Fruit fly (Drosophila melanogaster) whole organism, embryonic: ENCODE measurements around the gene Srg3.
A peak's percentile ranks its signal among the peaks of the same experiment; 100 is the strongest.

ENCODE experiments used
- Atf-2 ChIP-seq: fragments of 200-800 bp; sonication (Bioruptor generic); optimal IDR thresholded peaks from 2 replicates; lab custom pipeline; 2016; ENCODE audit warnings: missing biosample characterization, missing genetic modification characterization
- C15 ChIP-seq: fragments of 200-800 bp; sonication (Bioruptor generic); IDR thresholded peaks from 3 replicates; pipeline ENCODE4 v1.3.6; 2022; ENCODE audit warnings: missing biosample characterization, missing genetic modification characterization
- CG11093 ChIP-seq: fragments of 200-800 bp; sonication (Bioruptor generic); IDR thresholded peaks from 3 replicates; pipeline ENCODE4 v1.3.6; 2022; ENCODE audit warnings: missing biosample characterization, missing genetic modification characterization
- CG12155 ChIP-seq: fragments of 200-800 bp; sonication (Bioruptor generic); optimal IDR thresholded peaks from 3 replicates; lab custom pipeline; 2016; ENCODE audit warnings: missing biosample characterization, missing genetic modification characterization
- CG12219 ChIP-seq: fragments of 200-800 bp; sonication (Bioruptor generic); optimal IDR thresholded peaks from 3 replicates; lab custom pipeline; 2018; ENCODE audit warnings: missing biosample characterization, mild to moderate bottlenecking, missing genetic modification characterization
- CG13123 ChIP-seq: fragments of 200-800 bp; sonication (Bioruptor generic); optimal IDR thresholded peaks from 2 replicates; lab custom pipeline; 2016; ENCODE audit warnings: missing biosample characterization, missing genetic modification characterization
- CG14050 ChIP-seq: fragments of 200-800 bp; sonication (Bioruptor generic); IDR thresholded peaks from 3 replicates; pipeline ENCODE4 v1.3.6; 2022; ENCODE audit warnings: missing biosample characterization, missing genetic modification characterization
- CG18599 ChIP-seq: fragments of 200-800 bp; sonication (Bioruptor generic); optimal IDR thresholded peaks from 3 replicates; lab custom pipeline; 2017; ENCODE audit warnings: missing biosample characterization, missing genetic modification characterization, mild to moderate bottlenecking, moderate library complexity, missing genetic modification reagents
- CG2712 ChIP-seq: fragments of 200-800 bp; optimal IDR thresholded peaks from 3 replicates; lab custom pipeline; 2019; ENCODE audit warnings: missing biosample characterization, mild to moderate bottlenecking, missing genetic modification characterization, moderate library complexity
- CG32532 ChIP-seq: fragments of 200-800 bp; sonication (Bioruptor generic); IDR thresholded peaks from 2 replicates; pipeline ENCODE4 v1.3.6; 2022; ENCODE audit warnings: missing biosample characterization, missing genetic modification characterization
- CG4404 ChIP-seq: fragments of 200-800 bp; sonication (Bioruptor generic); IDR thresholded peaks from 2 replicates; pipeline ENCODE4 v1.3.6; 2022; ENCODE audit warnings: missing biosample characterization, missing genetic modification characterization
- CG6254 ChIP-seq: fragments of 200-800 bp; sonication (Bioruptor generic); optimal IDR thresholded peaks from 3 replicates; lab custom pipeline; 2017; ENCODE audit warnings: mild to moderate bottlenecking, missing biosample characterization, missing genetic modification reagents, missing genetic modification characterization
- CG6689 ChIP-seq: fragments of 200-800 bp; sonication (Bioruptor generic); IDR thresholded peaks from 2 replicates; pipeline ENCODE4 v1.3.6; 2022; ENCODE audit warnings: missing biosample characterization, missing genetic modification characterization
- CG8359 ChIP-seq: fragments of 200-800 bp; sonication (Bioruptor generic); optimal IDR thresholded peaks from 2 replicates; lab custom pipeline; 2017; ENCODE audit warnings: missing biosample characterization, mild to moderate bottlenecking, missing genetic modification characterization, borderline replicate concordance
- CoRest ChIP-seq: fragments of 200-800 bp; sonication (Bioruptor generic); optimal IDR thresholded peaks from 3 replicates; lab custom pipeline; 2018; ENCODE audit warnings: missing biosample characterization, mild to moderate bottlenecking, missing genetic modification characterization, moderate library complexity
- Dbx ChIP-seq: fragments of 200-800 bp; sonication (Bioruptor generic); IDR thresholded peaks from 3 replicates; pipeline ENCODE4 v1.3.6; 2022; ENCODE audit warnings: missing biosample characterization, missing genetic modification characterization
- E2f1 ChIP-seq: fragments of 200-800 bp; sonication (Bioruptor generic); IDR thresholded peaks from 2 replicates; pipeline ENCODE4 v1.3.6; 2022; ENCODE audit warnings: missing biosample characterization, missing genetic modification characterization
- GATAe ChIP-seq: fragments of 200-800 bp; sonication (Bioruptor generic); conservative IDR thresholded peaks from 2 replicates; pipeline ENCODE4 v1.3.6; 2022; ENCODE audit warnings: missing biosample characterization, missing genetic modification characterization
- Hmx ChIP-seq: fragments of 200-800 bp; sonication (Bioruptor generic); optimal IDR thresholded peaks from 2 replicates; lab custom pipeline; 2016; ENCODE audit warnings: missing biosample characterization, missing genetic modification characterization
- Mad ChIP-seq: fragments of 200-800 bp; sonication (Bioruptor generic); optimal IDR thresholded peaks from 2 replicates; lab custom pipeline; 2016; ENCODE audit warnings: missing biosample characterization, missing genetic modification characterization
- Meics ChIP-seq: fragments of 200-800 bp; sonication (Bioruptor generic); optimal IDR thresholded peaks from 2 replicates; lab custom pipeline; 2017; ENCODE audit warnings: missing biosample characterization, mild to moderate bottlenecking, missing genetic modification characterization
- Optix ChIP-seq: fragments of 200-800 bp; sonication (Bioruptor generic); IDR thresholded peaks from 3 replicates; pipeline ENCODE4 v1.3.6; 2022; ENCODE audit warnings: missing biosample characterization, missing genetic modification characterization
- TFAM ChIP-seq: fragments of 200-800 bp; sonication (Bioruptor generic); optimal IDR thresholded peaks from 2 replicates; lab custom pipeline; 2017; ENCODE audit warnings: missing biosample characterization, missing genetic modification characterization, inconsistent platforms
- Vsx1 ChIP-seq: fragments of 200-800 bp; sonication (Bioruptor generic); optimal IDR thresholded peaks from 2 replicates; lab custom pipeline; 2017; ENCODE audit warnings: missing biosample characterization, mild to moderate bottlenecking, missing genetic modification characterization, missing genetic modification reagents
- Xrp1 ChIP-seq: fragments of 200-800 bp; sonication (Bioruptor generic); IDR thresholded peaks from 2 replicates; pipeline ENCODE4 v1.3.6; 2022; ENCODE audit warnings: missing biosample characterization, missing genetic modification characterization
- abd-A ChIP-seq: fragments of 200-800 bp; sonication (Bioruptor generic); optimal IDR thresholded peaks from 3 replicates; lab custom pipeline; 2019; ENCODE audit warnings: missing biosample characterization, mild to moderate bottlenecking, missing genetic modification characterization, moderate library complexity
- bsh ChIP-seq, 2 experiments: fragments of 200-800 bp; sonication (Bioruptor generic); optimal IDR thresholded peaks; 2 replicates each; lab custom pipeline; 2017 to 2018; ENCODE audit warnings: mild to moderate bottlenecking in 2 of 2, missing biosample characterization in 2 of 2, missing genetic modification characterization in 2 of 2, moderate library complexity in 1 of 2
- chif ChIP-seq, 2 experiments: fragments of 200-800 bp; sonication (Bioruptor generic); optimal IDR thresholded peaks; 3 replicates each; lab custom pipeline; 2016; ENCODE audit warnings: missing biosample characterization in 2 of 2, missing genetic modification characterization in 2 of 2
- chm ChIP-seq: fragments of 200-800 bp; sonication (Bioruptor generic); IDR thresholded peaks from 2 replicates; pipeline ENCODE4 v1.3.6; 2022; ENCODE audit warnings: missing biosample characterization, missing genetic modification characterization
- fd3F ChIP-seq: fragments of 200-800 bp; sonication (Bioruptor generic); optimal IDR thresholded peaks from 2 replicates; lab custom pipeline; 2018; ENCODE audit warnings: missing biosample characterization, mild to moderate bottlenecking, missing genetic modification characterization, moderate library complexity
- fd96Cb ChIP-seq: fragments of 200-800 bp; sonication (Bioruptor generic); optimal IDR thresholded peaks from 2 replicates; lab custom pipeline; 2018; ENCODE audit warnings: missing biosample characterization, mild to moderate bottlenecking, missing genetic modification characterization, moderate library complexity
- gcm2 ChIP-seq: fragments of 200-800 bp; sonication (Bioruptor generic); optimal IDR thresholded peaks from 2 replicates; lab custom pipeline; 2016; ENCODE audit warnings: missing biosample characterization, missing genetic modification characterization
- h ChIP-seq: fragments of >200 bp; optimal IDR thresholded peaks from 2 replicates; lab custom pipeline; 2017
- lab ChIP-seq: fragments of 200-800 bp; sonication (Bioruptor generic); optimal IDR thresholded peaks from 3 replicates; lab custom pipeline; 2017; ENCODE audit warnings: missing biosample characterization, missing genetic modification characterization, mild to moderate bottlenecking, moderate library complexity, missing genetic modification reagents
- lola ChIP-seq, 3 experiments: fragments of >200 bp in 2 of 3; fragments of 200-800 bp in 1 of 3; sonication (Bioruptor generic) in 1 of 3; optimal IDR thresholded peaks; 2 replicates each; lab custom pipeline; 2017 to 2019; ENCODE audit warnings: missing biosample characterization in 3 of 3, missing genetic modification characterization in 3 of 3, mild to moderate bottlenecking in 1 of 3, moderate library complexity in 1 of 3
- lov ChIP-seq, 2 experiments: fragments of 200-800 bp in 1 of 2; fragments of >200 bp in 1 of 2; sonication (Bioruptor generic) in 1 of 2; IDR thresholded peaks in 1 of 2; optimal IDR thresholded peaks in 1 of 2; 2 replicates in 1 of 2; 3 replicates in 1 of 2; pipeline versions ENCODE4 v1.3.6 to Lab custom; 2017 to 2022; ENCODE audit warnings: missing biosample characterization in 1 of 2, missing genetic modification characterization in 1 of 2
- luna ChIP-seq: fragments of 200-800 bp; sonication (Bioruptor generic); optimal IDR thresholded peaks from 2 replicates; lab custom pipeline; 2016; ENCODE audit warnings: missing biosample characterization, missing genetic modification characterization
- row ChIP-seq: fragments of 200-800 bp; sonication (Bioruptor generic); IDR thresholded peaks from 3 replicates; pipeline ENCODE4 v1.3.6; 2022; ENCODE audit warnings: missing biosample characterization, missing genetic modification characterization
- salm ChIP-seq: fragments of 200-800 bp; sonication (Bioruptor generic); optimal IDR thresholded peaks from 2 replicates; lab custom pipeline; 2018; ENCODE audit warnings: missing biosample characterization, mild to moderate bottlenecking, missing genetic modification characterization
- sc ChIP-seq, 3 experiments: fragments of >200 bp in 2 of 3; fragments of 200-800 bp in 1 of 3; sonication (Bioruptor generic) in 1 of 3; optimal IDR thresholded peaks; 2 replicates in 2 of 3; 3 replicates in 1 of 3; lab custom pipeline; 2017; ENCODE audit warnings: mild to moderate bottlenecking in 1 of 3, missing biosample characterization in 1 of 3, missing genetic modification characterization in 1 of 3, missing genetic modification reagents in 1 of 3
- sd ChIP-seq: fragments of 200-800 bp; sonication (Bioruptor generic); optimal IDR thresholded peaks from 3 replicates; lab custom pipeline; 2018; ENCODE audit warnings: missing biosample characterization, mild to moderate bottlenecking, missing genetic modification characterization, moderate library complexity
- sisA ChIP-seq: fragments of 200-800 bp; sonication (Bioruptor generic); IDR thresholded peaks from 2 replicates; pipeline ENCODE4 v1.3.6; 2022; ENCODE audit warnings: missing biosample characterization, missing genetic modification characterization
- stwl ChIP-seq: fragments of 200-800 bp; sonication (Bioruptor generic); optimal IDR thresholded peaks from 3 replicates; lab custom pipeline; 2018; ENCODE audit warnings: missing biosample characterization, mild to moderate bottlenecking, missing genetic modification characterization, moderate library complexity
- tup ChIP-seq: fragments of 200-800 bp; sonication (Bioruptor generic); optimal IDR thresholded peaks from 2 replicates; lab custom pipeline; 2016; ENCODE audit warnings: missing biosample characterization, mild to moderate bottlenecking, missing genetic modification characterization, moderate library complexity
- twi ChIP-seq: fragments of 200-800 bp; optimal IDR thresholded peaks from 2 replicates; lab custom pipeline; 2019; ENCODE audit warnings: missing biosample characterization, mild to moderate bottlenecking, missing genetic modification characterization, moderate library complexity
- wek ChIP-seq: fragments of 200-800 bp; sonication (Bioruptor generic); optimal IDR thresholded peaks from 3 replicates; lab custom pipeline; 2018; ENCODE audit warnings: missing biosample characterization, mild to moderate bottlenecking, missing genetic modification characterization, moderate library complexity
- zen ChIP-seq: fragments of 200-800 bp; sonication (Bioruptor generic); optimal IDR thresholded peaks from 3 replicates; lab custom pipeline; 2018; ENCODE audit warnings: missing biosample characterization, mild to moderate bottlenecking, missing genetic modification characterization, moderate library complexity

Gene Srg3

DNA sequence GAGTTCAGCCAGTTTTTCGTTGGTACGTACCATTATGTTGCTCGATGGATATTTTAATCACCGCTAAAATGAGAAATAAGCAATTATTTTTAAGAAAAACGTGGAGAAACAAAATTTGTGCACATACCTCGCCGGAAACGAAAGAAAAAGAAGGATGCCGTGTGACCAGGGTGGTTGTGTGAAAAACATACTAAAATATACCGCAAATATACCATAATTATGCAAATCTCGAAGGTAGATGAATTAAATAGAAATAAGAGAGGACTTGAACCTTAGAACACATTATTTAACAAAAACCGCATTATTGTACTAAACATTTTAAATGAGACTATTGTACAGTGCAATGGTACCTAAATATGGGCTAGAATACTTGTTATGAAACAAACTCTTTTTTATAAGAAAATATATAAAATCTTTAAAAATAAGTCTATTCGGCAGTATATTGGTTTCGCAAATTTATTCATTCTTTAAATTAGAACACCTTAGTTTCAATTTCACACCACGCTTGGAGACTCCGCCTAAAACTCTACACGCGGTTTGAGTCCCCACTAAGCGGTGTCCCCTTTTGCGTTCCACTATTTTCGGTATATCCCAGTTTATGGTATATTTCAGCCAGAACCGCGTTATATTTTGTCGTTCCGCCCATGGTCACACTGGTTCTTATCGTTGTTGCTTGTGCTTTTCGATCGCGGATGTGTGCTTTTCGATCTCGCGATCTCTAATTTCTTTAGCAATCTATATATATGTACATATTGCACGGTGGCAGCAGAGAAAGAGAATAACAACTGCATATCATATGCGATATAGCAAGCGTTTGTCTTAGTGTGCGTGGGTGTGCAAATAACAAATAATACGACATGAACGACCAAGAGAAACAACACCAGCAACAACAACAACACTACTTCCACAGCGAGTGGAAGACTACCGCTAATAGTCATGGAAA, 13.1 kb upstream of the Srg3 start, which contains the start of the genes RpS17 and MTF-1 (continued):
- TF ChIP-seq chm = peak; percentile 80
- TF ChIP-seq CG13123 = peak; percentile 24
- TF ChIP-seq Mad (GFP tag; lab: Kevin White, UChicago) = peak; percentile 10
- TF ChIP-seq CG11093 (GFP tag; lab: Robert Waterston, UW) = no peak
- peak; percentile 44 for TF ChIP-seq CG18599 (GFP tag; lab: Kevin White, UChicago)
- no peak for TF ChIP-seq GATAe
- TF ChIP-seq fd96Cb (tag; lab: Kevin White, UChicago) = no peak
- TF ChIP-seq stwl (tag; lab: Kevin White, UChicago) = peak; percentile 39
- TF ChIP-seq CG6254 (GFP tag; lab: Kevin White, UChicago) = no peak
- no peak for TF ChIP-seq CG6689 (GFP tag; lab: Robert Waterston, UW)
- no peak for TF ChIP-seq sc (optimal IDR thresholded peaks at IDR 0.05; lab: Kevin White, UChicago)
- TF ChIP-seq sc (GFP tag; optimal IDR thresholded peaks at IDR 0.05; lab: Kevin White, UChicago) = peak; percentile 23
- 0 out of 3 replicates have a peak, but pooled peaks have one; percentile 35 for TF ChIP-seq Optix (GFP tag; lab: Robert Waterston, UW)
- peak; percentile 34; the same call in 2 of the 3 replicates for TF ChIP-seq Dbx
- no peak for TF ChIP-seq Atf-2 (GFP tag; lab: Kevin White, UChicago)
- TF ChIP-seq abd-A (tag; lab: Kevin White, UChicago) = no peak
- TF ChIP-seq CG12155 = peak; percentile 98
- TF ChIP-seq h (lab: Kevin White, UChicago) = no peak
- TF ChIP-seq fd3F = peak; percentile 40
- TF ChIP-seq chif (GFP tag; optimal IDR thresholded peaks at IDR 0.05; lab: Kevin White, UChicago) = peak in 1 of 2 experiments; percentile 24
- no peak for TF ChIP-seq sd
- TF ChIP-seq CoRest (tag; lab: Kevin White, UChicago) = peak; percentile 31
- TF ChIP-seq CG8359 = no peak
- peak; percentile 47 for TF ChIP-seq CG2712 (tag; lab: Kevin White, UChicago)
- TF ChIP-seq salm (tag; lab: Kevin White, UChicago) = peak; percentile 62
- peak; percentile 42; the same call in 2 of the 3 replicates for TF ChIP-seq CG14050 (GFP tag; lab: Robert Waterston, UW)
- TF ChIP-seq E2f1 (GFP tag; lab: Robert Waterston, UW) = no peak
- no peak for TF ChIP-seq TFAM (GFP tag; lab: Kevin White, UChicago)
- peak; percentile 7 for TF ChIP-seq luna (GFP tag; lab: Kevin White, UChicago)
- TF ChIP-seq twi (tag; lab: Kevin White, UChicago) = no peak
- peak; percentile 75 for TF ChIP-seq lab (GFP tag; lab: Kevin White, UChicago)
- no peak for TF ChIP-seq sisA
- no peak for TF ChIP-seq zen (tag; lab: Kevin White, UChicago)
- TF ChIP-seq CG12219 (GFP tag; lab: Kevin White, UChicago) = peak; percentile 45
- peak; percentile 51 for TF ChIP-seq Vsx1 (GFP tag; lab: Kevin White, UChicago)
- TF ChIP-seq CG32532 (GFP tag; lab: Robert Waterston, UW) = peak; percentile 66
- TF ChIP-seq gcm2 = no peak
- TF ChIP-seq lov (optimal IDR thresholded peaks at IDR 0.05; lab: Kevin White, UChicago) = no peak
- peak; percentile 76; the same call in 2 of the 3 replicates for TF ChIP-seq lov (GFP tag; IDR thresholded peaks at IDR 0.05; lab: Robert Waterston, UW)
- TF ChIP-seq tup = no peak
- TF ChIP-seq wek = peak; percentile 98
- no peak for TF ChIP-seq C15 (GFP tag; lab: Robert Waterston, UW)
- peak; percentile 73 for TF ChIP-seq Meics (GFP tag; lab: Kevin White, UChicago)
- 0 out of 2 replicates have a peak, but pooled peaks have one; percentile 30 for TF ChIP-seq Xrp1 (GFP tag; lab: Robert Waterston, UW)
- no peak for TF ChIP-seq CG4404 (GFP tag; lab: Robert Waterston, UW)
- peak; percentile 45 to 49 for TF ChIP-seq bsh (GFP tag; optimal IDR thresholded peaks at IDR 0.05; lab: Kevin White, UChicago)
- TF ChIP-seq Hmx (GFP tag; lab: Kevin White, UChicago) = no peak
- peak; percentile 10; the same call in 1 of the 3 replicates for TF ChIP-seq row
- no peak for TF ChIP-seq lola (GFP tag; optimal IDR thresholded peaks at IDR 0.05; lab: Kevin White, UChicago)
